Worm (Caenorhabditis elegans) whole organism, L2 larva: ENCODE measurements around the gene cutl-3.

ENCODE experiments used
- C34F6.9 ChIP-seq: fragments of 150-350 bp; optimal IDR thresholded peaks from 2 replicates; lab custom pipeline; 2014; ENCODE audit warnings: missing biosample characterization, missing genetic modification characterization
- F13H6.1 ChIP-seq: sonication (generic microtip); optimal IDR thresholded peaks from 2 replicates; lab custom pipeline; 2016; ENCODE audit warnings: missing genetic modification characterization, missing compliant biosample characterization
- R02D3.7 ChIP-seq: fragments of 150-350 bp; optimal IDR thresholded peaks from 2 replicates; lab custom pipeline; 2014; ENCODE audit warnings: missing biosample characterization, missing genetic modification characterization
- Y55F3AM.14 ChIP-seq: fragments of 200-800 bp; sonication (Bioruptor generic); optimal IDR thresholded peaks from 2 replicates; lab custom pipeline; 2018; ENCODE audit warnings: mild to moderate bottlenecking, missing genetic modification characterization, missing compliant biosample characterization
- ZK546.5 ChIP-seq: sonication (generic microtip); optimal IDR thresholded peaks from 2 replicates; lab custom pipeline; 2017; ENCODE audit warnings: missing biosample characterization, missing genetic modification characterization
- aly-2 ChIP-seq: fragments of 150-350 bp; optimal IDR thresholded peaks from 2 replicates; lab custom pipeline; 2014; ENCODE audit warnings: missing biosample characterization, missing genetic modification characterization
- ama-1 ChIP-seq: fragments of 150-350 bp; optimal IDR thresholded peaks from 2 replicates; lab custom pipeline; 2018; ENCODE audit warnings: inconsistent platforms
- blmp-1 ChIP-seq: sonication (generic microtip); optimal IDR thresholded peaks from 2 replicates; lab custom pipeline; 2017; ENCODE audit warnings: missing genetic modification characterization, mild to moderate bottlenecking, missing compliant biosample characterization, antibody characterized with exemption, moderate library complexity; ENCODE audit not compliant: insufficient read depth
- ceh-16 ChIP-seq: fragments of 150-350 bp; optimal IDR thresholded peaks from 2 replicates; lab custom pipeline; 2014; ENCODE audit warnings: missing biosample characterization, missing genetic modification characterization
- crh-2 ChIP-seq: sonication (generic microtip); optimal IDR thresholded peaks from 2 replicates; lab custom pipeline; 2017; ENCODE audit warnings: missing biosample characterization, missing genetic modification characterization
- dmd-4 ChIP-seq: sonication (generic microtip); optimal IDR thresholded peaks from 2 replicates; lab custom pipeline; 2017; ENCODE audit warnings: missing biosample characterization, missing genetic modification characterization
- egl-27 ChIP-seq: sonication (generic microtip); optimal IDR thresholded peaks from 3 replicates; lab custom pipeline; 2017; ENCODE audit warnings: missing biosample characterization, missing genetic modification reagents, missing genetic modification characterization
- elt-1 ChIP-seq: fragments of 150-350 bp; optimal IDR thresholded peaks from 2 replicates; lab custom pipeline; 2014; ENCODE audit warnings: missing biosample characterization, missing genetic modification characterization
- elt-3 ChIP-seq: sonication (generic microtip); optimal IDR thresholded peaks from 2 replicates; lab custom pipeline; 2017; ENCODE audit warnings: missing biosample characterization, missing genetic modification characterization
- fos-1 ChIP-seq: fragments of 150-350 bp; optimal IDR thresholded peaks from 2 replicates; lab custom pipeline; 2014; ENCODE audit warnings: missing biosample characterization, missing genetic modification characterization
- gmeb-1 ChIP-seq: fragments of 150-350 bp; optimal IDR thresholded peaks from 2 replicates; lab custom pipeline; 2014; ENCODE audit warnings: missing biosample characterization, missing genetic modification characterization
- lin-11 ChIP-seq: fragments of 150-350 bp; sonication (generic microtip); optimal IDR thresholded peaks from 2 replicates; lab custom pipeline; 2014; ENCODE audit warnings: missing biosample characterization, missing genetic modification characterization, inconsistent platforms, mixed read lengths
- lin-39 ChIP-seq: fragments of 150-350 bp; optimal IDR thresholded peaks from 2 replicates; lab custom pipeline; 2014; ENCODE audit warnings: missing biosample characterization, missing genetic modification reagents, missing genetic modification characterization
- lsy-2 ChIP-seq, 2 experiments: fragments of 150-350 bp in 1 of 2; sonication (generic microtip) in 1 of 2; optimal IDR thresholded peaks; 2 replicates each; lab custom pipeline; 2014 to 2017; ENCODE audit warnings: missing biosample characterization in 2 of 2, missing genetic modification characterization in 2 of 2
- mab-5 ChIP-seq: fragments of 150-350 bp; optimal IDR thresholded peaks from 2 replicates; lab custom pipeline; 2014; ENCODE audit warnings: missing biosample characterization, missing genetic modification characterization
- mdl-1 ChIP-seq, 2 experiments: fragments of 150-350 bp in 1 of 2; sonication (generic microtip) in 1 of 2; optimal IDR thresholded peaks; 2 replicates each; lab custom pipeline; 2017; ENCODE audit warnings: missing biosample characterization in 2 of 2, missing genetic modification characterization in 2 of 2
- nhr-11 ChIP-seq: fragments of 150-350 bp; optimal IDR thresholded peaks from 2 replicates; lab custom pipeline; 2014; ENCODE audit warnings: missing biosample characterization, missing genetic modification characterization
- nhr-12 ChIP-seq: fragments of 150-350 bp; optimal IDR thresholded peaks from 2 replicates; lab custom pipeline; 2014; ENCODE audit warnings: missing biosample characterization, missing genetic modification characterization
- nhr-23 ChIP-seq: fragments of 150-350 bp; optimal IDR thresholded peaks from 2 replicates; lab custom pipeline; 2014; ENCODE audit warnings: missing biosample characterization, missing genetic modification reagents, missing genetic modification characterization
- nhr-237 ChIP-seq: fragments of 150-350 bp; optimal IDR thresholded peaks from 2 replicates; lab custom pipeline; 2014; ENCODE audit warnings: missing biosample characterization, missing genetic modification characterization
- nhr-25 ChIP-seq: fragments of 150-350 bp; sonication (generic microtip); optimal IDR thresholded peaks from 3 replicates; lab custom pipeline; 2014; ENCODE audit warnings: missing biosample characterization, missing genetic modification characterization
- nhr-6 ChIP-seq: fragments of 150-350 bp; optimal IDR thresholded peaks from 2 replicates; lab custom pipeline; 2014; ENCODE audit warnings: missing biosample characterization, missing genetic modification characterization
- nhr-77 ChIP-seq: fragments of 150-350 bp; optimal IDR thresholded peaks from 2 replicates; lab custom pipeline; 2014; ENCODE audit warnings: missing biosample characterization, missing genetic modification characterization
- skn-1 ChIP-seq: sonication (generic microtip); optimal IDR thresholded peaks from 2 replicates; lab custom pipeline; 2017; ENCODE audit warnings: missing biosample characterization, missing genetic modification characterization
- sma-3 ChIP-seq: sonication (generic microtip); optimal IDR thresholded peaks from 2 replicates; lab custom pipeline; 2016; ENCODE audit warnings: missing genetic modification reagents, missing genetic modification characterization, missing compliant biosample characterization
- sma-9 ChIP-seq, 2 experiments: fragments of 150-350 bp in 1 of 2; sonication (generic microtip) in 1 of 2; optimal IDR thresholded peaks; 2 replicates each; lab custom pipeline; 2014 to 2016; ENCODE audit warnings: missing genetic modification characterization in 2 of 2, mild to moderate bottlenecking in 1 of 2, missing biosample characterization in 1 of 2, missing compliant biosample characterization in 1 of 2, missing genetic modification reagents in 1 of 2, moderate library complexity in 1 of 2
- snpc-4 ChIP-seq: fragments of 150-350 bp; optimal IDR thresholded peaks from 2 replicates; lab custom pipeline; 2014; ENCODE audit warnings: missing biosample characterization, missing genetic modification characterization
- unc-62 ChIP-seq: fragments of 150-350 bp; optimal IDR thresholded peaks from 2 replicates; lab custom pipeline; 2014; ENCODE audit warnings: missing biosample characterization, missing genetic modification reagents, missing genetic modification characterization
- ztf-1 ChIP-seq: fragments of 200-800 bp; sonication (Bioruptor generic); conservative IDR thresholded peaks from 2 replicates; pipeline ENCODE4 v1.3.6; 2022; ENCODE audit warnings: missing genetic modification characterization, missing compliant biosample characterization
- ztf-11 ChIP-seq: sonication (generic microtip); optimal IDR thresholded peaks from 2 replicates; lab custom pipeline; 2017; ENCODE audit warnings: missing biosample characterization, missing genetic modification characterization
- ztf-4 ChIP-seq: fragments of 150-350 bp; optimal IDR thresholded peaks from 2 replicates; lab custom pipeline; 2014; ENCODE audit warnings: missing biosample characterization, missing genetic modification characterization

The cutl-3 gene

DNA sequence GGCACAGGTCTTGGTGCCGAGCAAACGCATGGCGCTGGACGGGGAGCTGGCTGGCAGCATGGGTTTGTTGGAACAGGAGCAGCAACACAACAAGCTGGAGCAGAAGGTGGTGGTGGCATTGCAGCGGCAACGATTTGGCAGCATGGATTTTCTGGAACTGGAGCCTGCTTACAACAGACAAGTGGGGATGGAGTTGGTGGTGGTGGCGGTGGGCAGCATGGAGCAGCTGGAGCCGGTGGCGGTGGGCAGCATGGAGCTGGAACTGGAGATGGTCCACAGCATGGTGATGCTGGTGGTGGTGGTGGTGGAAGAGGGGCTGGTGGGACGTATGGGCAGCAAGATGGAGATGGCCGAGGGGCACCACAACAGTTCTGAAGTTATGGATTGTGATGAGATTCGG, 38.2 kb downstream of the cutl-3 start:
- no peak for TF ChIP-seq crh-2 (tag; lab: Kevin White, UChicago)
- TF ChIP-seq snpc-4 (tag; lab: Kevin White, UChicago): no peak
- TF ChIP-seq, all 48 proteins: peak for 0

DNA sequence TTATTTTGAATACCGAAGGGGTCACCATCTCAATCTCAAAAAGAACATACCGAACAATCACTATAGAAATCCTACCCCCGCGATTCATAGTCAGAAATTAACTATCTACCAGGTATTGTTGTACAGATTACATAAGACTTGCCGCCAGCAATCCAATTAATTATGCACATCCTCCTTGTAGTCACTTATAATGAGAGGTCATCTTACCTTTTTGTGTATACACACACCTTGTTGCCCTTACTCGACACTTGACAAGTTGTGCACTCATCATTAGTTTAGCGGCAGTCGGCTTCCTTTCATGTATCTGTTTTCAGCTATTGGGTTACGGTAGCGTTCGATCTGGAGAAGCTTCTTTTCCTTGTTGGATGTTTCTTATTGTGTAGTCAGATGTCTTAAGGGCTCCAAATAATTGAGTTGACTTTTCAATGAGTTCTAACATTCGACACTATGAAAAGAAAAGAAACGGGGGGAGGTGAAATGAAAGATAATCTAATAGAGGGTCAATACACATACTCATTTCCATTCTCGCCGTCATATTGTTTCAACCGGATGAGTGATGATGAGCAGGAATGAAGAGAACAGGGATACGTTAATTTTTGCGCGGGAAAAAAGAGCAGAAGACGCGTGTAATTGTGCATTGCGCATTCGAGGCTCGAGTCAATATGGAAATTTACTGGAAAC, 39.5 kb downstream of the cutl-3 start:
- TF ChIP-seq lin-39 (tag; lab: Kevin White, UChicago): no peak
- TF ChIP-seq unc-62 (GFP tag; lab: Kevin White, UChicago): no peak
- TF ChIP-seq nhr-25 (tag; lab: Kevin White, UChicago): no peak
- no peak for TF ChIP-seq blmp-1 (tag; lab: Kevin White, UChicago)
- TF ChIP-seq snpc-4 (tag; lab: Kevin White, UChicago): no peak
- no peak for TF ChIP-seq elt-1 (tag; lab: Kevin White, UChicago)
- TF ChIP-seq ZK546.5 (tag; lab: Kevin White, UChicago): no peak
- TF ChIP-seq gmeb-1: no peak
- no peak for TF ChIP-seq lsy-2 (tag; optimal IDR thresholded peaks at IDR 0.05; lab: Kevin White, UChicago)
- TF ChIP-seq egl-27: no peak
- TF ChIP-seq ceh-16: no peak
- no peak for TF ChIP-seq dmd-4 (tag; lab: Kevin White, UChicago)
- TF ChIP-seq sma-3: no peak
- TF ChIP-seq nhr-6 (tag; lab: Kevin White, UChicago): no peak
- TF ChIP-seq skn-1: no peak

- no peak for TF ChIP-seq nhr-12 (tag; lab: Kevin White, UChicago)
- no peak for TF ChIP-seq lsy-2 (tag; optimal IDR thresholded peaks at IDR 0.05; lab: Kevin White, UChicago)
- no peak for TF ChIP-seq elt-1 (tag; lab: Kevin White, UChicago)
- no peak for TF ChIP-seq aly-2 (tag; lab: Kevin White, UChicago)
- TF ChIP-seq ztf-11 (tag; lab: Kevin White, UChicago): no peak
- no peak for TF ChIP-seq ztf-4
- no peak for TF ChIP-seq dmd-4 (tag; lab: Kevin White, UChicago)
- TF ChIP-seq snpc-4 (tag; lab: Kevin White, UChicago): no peak
- no peak for TF ChIP-seq ama-1 (lab: Kevin White, UChicago)
- no peak for TF ChIP-seq fos-1 (tag; lab: Kevin White, UChicago)
- TF ChIP-seq ceh-16: no peak
- TF ChIP-seq gmeb-1: no peak
- no peak for TF ChIP-seq egl-27
- no peak for TF ChIP-seq nhr-77 (tag; lab: Kevin White, UChicago)
- TF ChIP-seq mdl-1 (tag; optimal IDR thresholded peaks at IDR 0.05; lab: Kevin White, UChicago): no peak
- no peak for TF ChIP-seq elt-3 (tag; lab: Kevin White, UChicago)
- TF ChIP-seq nhr-23: no peak
- no peak for TF ChIP-seq mab-5 (tag; lab: Kevin White, UChicago)
- no peak for TF ChIP-seq R02D3.7 (tag; lab: Kevin White, UChicago)
These were observed 40.6 kb downstream of the cutl-3 start for ce11 chrX:14958401-14958800.

DNA sequence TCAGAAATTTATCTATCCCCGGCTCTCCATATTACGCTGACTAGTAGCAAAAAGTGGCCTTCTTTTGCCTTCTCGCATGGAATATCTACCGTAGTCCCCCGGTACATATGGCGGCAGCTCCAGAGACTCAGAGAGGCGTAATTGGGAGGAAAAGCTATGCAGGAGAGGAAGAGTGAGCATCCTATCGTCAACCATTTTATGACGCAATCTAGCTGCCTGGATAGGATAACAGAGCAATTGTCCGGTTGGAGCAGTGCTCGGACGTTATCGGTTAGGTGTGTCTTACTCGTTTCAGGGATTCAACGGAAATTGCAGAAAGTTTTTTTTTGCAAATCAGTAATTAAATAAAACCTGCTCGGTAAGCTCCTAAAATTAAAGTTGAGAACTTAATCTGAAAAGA, 41.8 kb downstream of the cutl-3 start:
- TF ChIP-seq mdl-1 (tag; optimal IDR thresholded peaks at IDR 0.05; lab: Kevin White, UChicago) (no peak), Y55F3AM.14 (GFP tag; lab: Kevin White, UChicago) (no peak), nhr-11 (tag; lab: Kevin White, UChicago) (no peak), nhr-237 (no peak), ZK546.5 (tag; lab: Kevin White, UChicago) (no peak), C34F6.9 (no peak), F13H6.1 (tag; lab: Kevin White, UChicago) (no peak), nhr-77 (tag; lab: Kevin White, UChicago) (no peak), lin-39 (tag; lab: Kevin White, UChicago) (no peak), nhr-25 (tag; lab: Kevin White, UChicago) (no peak), ceh-16 (no peak), lsy-2 (tag; optimal IDR thresholded peaks at IDR 0.05; lab: Kevin White, UChicago) (no peak), ztf-1 (GFP tag; lab: Robert Waterston, UW) (no peak), sma-9 (GFP tag; optimal IDR thresholded peaks at IDR 0.05; lab: Kevin White, UChicago) (no peak), sma-9 (tag; optimal IDR thresholded peaks at IDR 0.05; lab: Kevin White, UChicago) (no peak), ama-1 (lab: Kevin White, UChicago) (no peak), ztf-11 (tag; lab: Kevin White, UChicago) (no peak), lin-11 (tag; lab: Kevin White, UChicago) (no peak), skn-1 (no peak)
